Fruit fly (Drosophila melanogaster): ENCODE data around the gene PyK.
A peak's percentile ranks its signal among the peaks of the same experiment; 100 is the strongest.

PyK gene

DNA sequence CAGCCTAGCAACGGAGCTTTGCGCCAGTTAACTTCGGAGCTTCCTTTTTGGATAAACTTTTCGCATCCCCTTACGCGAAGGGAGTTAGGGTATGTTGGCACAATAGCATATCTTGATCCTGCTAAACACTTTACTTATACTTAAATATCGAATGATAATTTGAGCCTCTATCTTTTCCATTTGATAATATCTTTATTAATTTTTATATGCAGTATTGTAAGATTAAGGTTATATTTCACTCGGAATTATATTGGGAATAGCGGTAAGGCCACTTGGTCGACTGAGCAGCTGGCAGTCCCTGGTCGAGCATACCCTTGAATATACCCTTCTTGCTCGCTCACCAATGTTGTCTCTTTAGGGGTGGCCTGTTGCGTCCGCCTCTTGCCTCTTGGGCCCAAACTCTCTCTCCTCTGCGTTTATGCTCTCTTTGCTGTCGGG lies 1.5 kb downstream of the PyK start (continued):
- TF ChIP-seq seq (GFP tag; IDR thresholded peaks at IDR 0.05) (peak; percentile 84), Med (GFP tag) (peak; percentile 79), CG2678 (tag; optimal IDR thresholded peaks at IDR 0.05) (peak; percentile 79), az2 (GFP tag; optimal IDR thresholded peaks at IDR 0.05) (peak; percentile 52), CG14710 (tag; optimal IDR thresholded peaks at IDR 0.05) (peak; percentile 7), jumu (GFP tag; optimal IDR thresholded peaks at IDR 0.05) (no peak), ato (GFP tag; IDR thresholded peaks at IDR 0.05; ENCODE audit: partially characterized antibody) (no peak), usp (GFP tag; optimal IDR thresholded peaks at IDR 0.05) (no peak), rib (GFP tag; IDR thresholded peaks at IDR 0.05) (no peak), twi (tag; optimal IDR thresholded peaks at IDR 0.05) (no peak), CG43689 (GFP tag; IDR thresholded peaks at IDR 0.05) (peak; percentile 28; the same call in 1 of the 2 replicates), CG8944 (GFP tag; optimal IDR thresholded peaks at IDR 0.05) (no peak), Antp (GFP tag; optimal IDR thresholded peaks at IDR 0.05) (peak; percentile 12), C15 (GFP tag; IDR thresholded peaks at IDR 0.05) (0 out of 3 replicates have a peak, but pooled peaks have one; percentile 49), sens-2 (GFP tag; IDR thresholded peaks at IDR 0.05) (peak; percentile 42; the same call in 1 of the 2 replicates), pfk (GFP tag; optimal IDR thresholded peaks at IDR 0.05) (no peak), Aef1 (GFP tag; IDR thresholded peaks at IDR 0.05) (peak; percentile 84), GATAe (GFP tag; conservative IDR thresholded peaks at IDR 0.05) (peak; percentile 13; the same call in 1 of the 2 replicates), CG8478 (optimal IDR thresholded peaks at IDR 0.05) (no peak), CG3847 (GFP tag; IDR thresholded peaks at IDR 0.05) (peak; percentile 79), slbo (GFP tag; IDR thresholded peaks at IDR 0.05) (peak; percentile 92), emc (GFP tag; optimal IDR thresholded peaks at IDR 0.05) (no peak), BtbVII (GFP tag; optimal IDR thresholded peaks at IDR 0.05) (peak; percentile 72), Hmr (GFP tag; optimal IDR thresholded peaks at IDR 0.05) (peak; percentile 85), kay (GFP tag; optimal IDR thresholded peaks at IDR 0.05) (peak; percentile 60), hkb (optimal IDR thresholded peaks at IDR 0.05) (no peak), hkb (GFP tag; IDR thresholded peaks at IDR 0.05) (peak; percentile 70), CTCF (GFP tag; optimal IDR thresholded peaks at IDR 0.05) (no peak), YL-1 (GFP tag; optimal IDR thresholded peaks at IDR 0.05) (no peak), CG13424 (tag; optimal IDR thresholded peaks at IDR 0.05) (peak; percentile 65), schlank (tag; optimal IDR thresholded peaks at IDR 0.05) (peak; percentile 23), Opbp (GFP tag; IDR thresholded peaks at IDR 0.05; ENCODE audit: partially characterized antibody) (no peak), Ravus (GFP tag; IDR thresholded peaks at IDR 0.05) (peak; percentile 72), CG42726 (GFP tag; IDR thresholded peaks at IDR 0.05; ENCODE audit: partially characterized antibody) (no peak), Ada2b (GFP tag; IDR thresholded peaks at IDR 0.05) (peak; percentile 84), NC2α (GFP tag; optimal IDR thresholded peaks at IDR 0.05) (no peak), Oli (tag; optimal IDR thresholded peaks at IDR 0.05) (peak; percentile 61), CG9817 (tag; optimal IDR thresholded peaks at IDR 0.05) (peak; percentile 60), lmd (GFP tag; IDR thresholded peaks at IDR 0.05) (peak; percentile 78), Bteb2 (GFP tag; optimal IDR thresholded peaks at IDR 0.05) (no peak), CG31224 (GFP tag; IDR thresholded peaks at IDR 0.05) (peak; percentile 59), Nf-YC (tag; optimal IDR thresholded peaks at IDR 0.05) (no peak), tio (GFP tag; optimal IDR thresholded peaks at IDR 0.05) (peak; percentile 57), CG15479 (GFP tag; optimal IDR thresholded peaks at IDR 0.05) (no peak), dan (GFP tag; IDR thresholded peaks at IDR 0.05) (no peak), Deaf1 (tag; optimal IDR thresholded peaks at IDR 0.05) (peak; percentile 54), CG10959 (GFP tag; IDR thresholded peaks at IDR 0.05) (no peak), sc (optimal IDR thresholded peaks at IDR 0.05) (no peak), sc (GFP tag; optimal IDR thresholded peaks at IDR 0.05) (peak; percentile 17), ranshi (GFP tag; IDR thresholded peaks at IDR 0.05) (peak; percentile 81; the same call in 1 of the 2 replicates), CG4404 (GFP tag; IDR thresholded peaks at IDR 0.05) (no peak; the same call in none of the 2 replicates), pho (GFP tag; optimal IDR thresholded peaks at IDR 0.05) (peak; percentile 19), Vsx1 (GFP tag; optimal IDR thresholded peaks at IDR 0.05) (no peak)

All from whole organism, embryonic.